Worm (Caenorhabditis elegans): ENCODE data around the gene gpx-7.

The gpx-7 gene

DNA sequence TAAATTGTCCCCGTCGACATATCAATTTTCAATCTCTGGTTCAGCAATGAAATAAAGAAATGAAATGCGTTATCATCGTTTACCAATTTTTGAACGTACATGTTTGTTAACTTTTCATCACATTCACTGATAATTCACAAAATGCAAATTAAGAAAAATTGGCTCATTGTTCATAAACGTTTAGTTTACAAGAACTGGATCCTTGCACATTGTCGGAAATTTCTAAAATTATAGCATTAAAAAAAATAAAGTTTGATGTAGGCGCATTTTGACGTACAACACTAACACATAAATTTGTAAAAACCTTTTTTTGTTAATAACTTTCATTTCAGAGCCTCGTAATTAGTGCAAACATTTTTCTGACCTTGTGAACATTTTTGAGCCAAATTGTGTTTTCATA lies at the start of gene gpx-7:
Gene gpx-7 (minus strand): TSS at position 101 of the 400 bp plus-strand sequence.
- TF ChIP-seq npax-4 (tag; optimal IDR thresholded peaks at IDR 0.05) = no peak
- TF ChIP-seq ceh-48 (tag; optimal IDR thresholded peaks at IDR 0.05) = no peak
- TF ChIP-seq nhr-232 (tag; optimal IDR thresholded peaks at IDR 0.05) = no peak
- no peak for TF ChIP-seq unc-42 (tag; optimal IDR thresholded peaks at IDR 0.05)
- TF ChIP-seq pros-1 (tag; optimal IDR thresholded peaks at IDR 0.05) = no peak
- TF ChIP-seq ceh-22 (tag; optimal IDR thresholded peaks at IDR 0.05) = no peak
- TF ChIP-seq Y22D7AL.16 (tag; optimal IDR thresholded peaks at IDR 0.05) = no peak
- no peak for TF ChIP-seq ahr-1 (tag; optimal IDR thresholded peaks at IDR 0.05)
- no peak for TF ChIP-seq ceh-14 (tag; optimal IDR thresholded peaks at IDR 0.05)
- no peak for TF ChIP-seq pha-4 (tag; optimal IDR thresholded peaks at IDR 0.05)
- no peak for TF ChIP-seq T23F11.4 (GFP tag; optimal IDR thresholded peaks at IDR 0.05)
- TF ChIP-seq ref-2 (tag; optimal IDR thresholded peaks at IDR 0.05) = no peak
- TF ChIP-seq ceh-19 (GFP tag; optimal IDR thresholded peaks at IDR 0.05) = no peak
- TF ChIP-seq F13H6.1 (tag; optimal IDR thresholded peaks at IDR 0.05) = no peak

DNA sequence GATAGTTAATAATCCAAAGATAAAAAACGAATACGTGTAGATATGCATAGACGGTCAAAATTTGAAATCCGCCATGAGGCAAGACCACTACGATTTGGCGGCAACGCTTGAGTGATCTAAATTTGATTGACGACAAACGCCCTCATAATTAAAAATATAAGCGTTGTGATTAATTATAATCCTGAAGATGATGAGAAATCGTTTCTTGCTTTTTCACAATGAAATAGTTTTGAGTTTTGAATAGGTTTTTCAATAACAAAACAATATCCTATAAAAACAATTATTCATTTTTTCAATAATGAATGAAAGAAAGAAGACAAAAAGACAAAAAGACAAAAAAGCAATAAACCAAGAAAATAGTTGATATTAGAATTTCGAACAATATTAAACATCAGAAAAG lies 47.8 kb upstream of the gpx-7 start, which contains the start of gene C54D2.6:
Gene C54D2.6 (minus strand): TSS at position 101 of the 400 bp plus-strand sequence.
- TF ChIP-seq pros-1 (tag; optimal IDR thresholded peaks at IDR 0.05) (no peak), syd-9 (tag; optimal IDR thresholded peaks at IDR 0.05) (no peak), pha-2 (tag; optimal IDR thresholded peaks at IDR 0.05) (no peak), ets-4 (tag; optimal IDR thresholded peaks at IDR 0.05) (no peak), pha-4 (tag; optimal IDR thresholded peaks at IDR 0.05) (no peak), fax-1 (tag; optimal IDR thresholded peaks at IDR 0.05) (no peak), ahr-1 (tag; optimal IDR thresholded peaks at IDR 0.05) (no peak), fkh-6 (tag; optimal IDR thresholded peaks at IDR 0.05) (no peak), C08G9.2 (tag; optimal IDR thresholded peaks at IDR 0.05) (no peak), pag-3 (tag; optimal IDR thresholded peaks at IDR 0.05; ENCODE audit: borderline replicate concordance) (no peak), pax-1 (tag; optimal IDR thresholded peaks at IDR 0.05) (no peak)

DNA sequence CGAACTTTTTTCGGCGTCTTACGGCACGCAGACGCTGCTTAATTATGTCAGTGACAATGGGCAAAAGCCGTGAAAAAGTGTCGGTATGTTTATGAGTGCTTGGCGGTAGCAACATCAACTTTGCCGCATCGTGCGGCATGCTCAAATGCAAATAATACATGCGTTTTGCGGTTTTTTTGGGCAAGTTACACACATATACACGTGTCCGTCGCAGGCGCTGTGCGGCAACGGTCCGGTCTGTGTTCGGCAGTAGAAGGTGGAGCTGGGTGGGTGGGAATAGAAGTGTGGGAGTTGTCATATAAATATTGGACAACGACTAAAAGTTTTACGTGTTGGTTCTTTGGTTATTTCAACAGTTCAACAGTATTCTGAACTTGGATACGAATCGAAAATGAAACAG lies 42.7 kb upstream of the gpx-7 start, which contains the start of gene idpp-11:
Gene idpp-11 (plus strand): TSS at position 301 of the 400 bp plus-strand sequence.
- no peak for TF ChIP-seq eyg-1 (tag; optimal IDR thresholded peaks at IDR 0.05)
- TF ChIP-seq ceh-34 (tag; optimal IDR thresholded peaks at IDR 0.05) = no peak
- no peak for TF ChIP-seq che-1 (tag; optimal IDR thresholded peaks at IDR 0.05)
- no peak for TF ChIP-seq unc-55 (GFP tag; optimal IDR thresholded peaks at IDR 0.05)
- no peak for TF ChIP-seq fax-1 (tag; optimal IDR thresholded peaks at IDR 0.05)
- no peak for TF ChIP-seq hlh-8 (tag; optimal IDR thresholded peaks at IDR 0.05)
- TF ChIP-seq pqm-1 (tag; optimal IDR thresholded peaks at IDR 0.05) = no peak
- no peak for TF ChIP-seq madf-2 (tag; optimal IDR thresholded peaks at IDR 0.05)
- no peak for TF ChIP-seq fkh-6 (tag; optimal IDR thresholded peaks at IDR 0.05)
- TF ChIP-seq ceh-18 (tag; optimal IDR thresholded peaks at IDR 0.05) = no peak
- no peak for TF ChIP-seq ahr-1 (tag; optimal IDR thresholded peaks at IDR 0.05)
- TF ChIP-seq pros-1 (tag; optimal IDR thresholded peaks at IDR 0.05) = no peak
- no peak for TF ChIP-seq hlh-13 (GFP tag; optimal IDR thresholded peaks at IDR 0.05)
- TF ChIP-seq ets-4 (tag; optimal IDR thresholded peaks at IDR 0.05) = no peak

ce11 chrX:7839989-7840388 lies 40.4 kb upstream of the gpx-7 start:
- no peak for TF ChIP-seq ceh-30 (tag; optimal IDR thresholded peaks at IDR 0.05)
- TF ChIP-seq ceh-34 (tag; optimal IDR thresholded peaks at IDR 0.05) = no peak
- no peak for TF ChIP-seq T23F11.4 (GFP tag; optimal IDR thresholded peaks at IDR 0.05)
- no peak for TF ChIP-seq hlh-13 (GFP tag; optimal IDR thresholded peaks at IDR 0.05)
- TF ChIP-seq tbx-2 (tag; optimal IDR thresholded peaks at IDR 0.05) = no peak
- TF ChIP-seq ceh-18 (tag; optimal IDR thresholded peaks at IDR 0.05) = no peak
- no peak for TF ChIP-seq eyg-1 (tag; optimal IDR thresholded peaks at IDR 0.05)
- no peak for TF ChIP-seq che-1 (tag; optimal IDR thresholded peaks at IDR 0.05)
- TF ChIP-seq Y22D7AL.16 (tag; optimal IDR thresholded peaks at IDR 0.05) = no peak
- TF ChIP-seq unc-3 (GFP tag; conservative IDR thresholded peaks at IDR 0.05) = no peak
- no peak for TF ChIP-seq unc-3 (tag; optimal IDR thresholded peaks at IDR 0.05)
- TF ChIP-seq nfya-1 (tag; optimal IDR thresholded peaks at IDR 0.05) = no peak
- TF ChIP-seq odd-2 (tag; optimal IDR thresholded peaks at IDR 0.05) = no peak

All from whole organism, late embryonic.